Worm (Caenorhabditis elegans): ENCODE measurements around the gene vab-19.

vab-19 gene

DNA sequence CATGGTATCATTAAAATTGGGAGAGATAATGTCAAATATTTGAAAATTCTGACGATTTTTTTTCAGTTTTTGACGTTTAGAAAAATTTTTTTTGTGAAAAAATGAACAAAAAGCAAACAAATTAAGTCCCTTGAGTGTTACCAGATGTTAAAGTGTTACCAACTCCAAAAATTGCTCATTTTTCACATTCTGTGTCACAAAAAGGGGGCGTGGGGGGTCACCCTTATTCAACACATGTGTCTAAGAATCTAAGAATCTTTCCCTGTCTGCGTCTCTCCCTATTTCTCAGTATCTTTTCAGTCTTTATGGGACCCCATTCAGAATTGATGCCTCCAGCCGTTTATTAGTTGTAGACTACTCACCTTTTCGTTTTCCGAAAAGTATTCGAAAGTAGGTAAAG, 4.1 kb upstream of the vab-19 start:
- no peak for TF ChIP-seq ztf-29 (GFP tag; IDR thresholded peaks at IDR 0.05)
- no peak for TF ChIP-seq med-1 (GFP tag; optimal IDR thresholded peaks at IDR 0.05; ENCODE audit: insufficient read depth)
- TF ChIP-seq T22C8.4 (GFP tag; IDR thresholded peaks at IDR 0.05) = no peak
- no peak for TF ChIP-seq ref-1 (GFP tag; conservative IDR thresholded peaks at IDR 0.05)
- TF ChIP-seq cog-1 (tag; optimal IDR thresholded peaks at IDR 0.05) = no peak

DNA sequence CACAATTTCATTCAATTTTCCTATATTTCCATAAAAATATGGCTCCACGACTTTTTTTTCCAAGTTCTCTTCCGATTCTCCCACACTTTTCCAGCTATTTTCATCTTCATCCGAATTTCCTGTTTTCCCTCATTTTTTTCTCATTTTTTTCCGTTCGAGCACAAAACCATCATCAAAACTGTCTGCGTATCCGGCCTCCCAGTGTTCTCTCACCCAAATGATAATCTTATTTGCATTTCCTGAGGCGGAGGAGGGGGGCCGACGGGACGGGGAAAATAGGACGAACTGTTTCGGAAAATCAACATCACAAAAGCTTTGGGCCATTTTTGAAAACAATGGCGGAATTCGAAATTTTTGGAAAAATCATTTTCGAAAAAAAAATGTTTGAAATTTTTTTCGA, 2.8 kb upstream of the vab-19 start:
- TF ChIP-seq med-1 (GFP tag; optimal IDR thresholded peaks at IDR 0.05; ENCODE audit: insufficient read depth) (no peak), flt-1 (GFP tag; IDR thresholded peaks at IDR 0.05) (no peak), ztf-23 (GFP tag; IDR thresholded peaks at IDR 0.05) (no peak), cog-1 (tag; optimal IDR thresholded peaks at IDR 0.05) (no peak), ref-1 (GFP tag; conservative IDR thresholded peaks at IDR 0.05) (no peak)

DNA sequence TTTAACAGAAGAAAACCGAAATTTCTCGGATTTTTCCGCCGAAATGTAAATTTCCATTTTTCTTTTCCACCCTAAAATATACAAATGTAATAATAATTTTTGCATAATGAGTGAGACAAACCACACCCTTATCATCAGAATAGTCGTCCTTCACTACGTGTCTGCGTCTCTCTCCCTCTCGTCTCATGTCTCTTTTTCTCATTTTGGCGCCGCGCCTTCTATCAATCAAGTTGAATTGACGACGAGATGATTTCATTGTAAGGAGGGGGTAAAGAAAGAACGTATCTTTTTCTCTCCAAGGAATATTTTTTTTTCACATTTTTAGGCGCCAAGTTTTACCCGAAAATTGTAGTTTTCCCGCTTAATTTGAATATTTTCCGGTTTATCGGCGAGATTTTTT, 836 bp upstream of the vab-19 start:
- no peak for TF ChIP-seq ref-1 (GFP tag; conservative IDR thresholded peaks at IDR 0.05)
- TF ChIP-seq med-1 (GFP tag; optimal IDR thresholded peaks at IDR 0.05; ENCODE audit: insufficient read depth) = no peak
- no peak for TF ChIP-seq ztf-29 (GFP tag; IDR thresholded peaks at IDR 0.05)

DNA sequence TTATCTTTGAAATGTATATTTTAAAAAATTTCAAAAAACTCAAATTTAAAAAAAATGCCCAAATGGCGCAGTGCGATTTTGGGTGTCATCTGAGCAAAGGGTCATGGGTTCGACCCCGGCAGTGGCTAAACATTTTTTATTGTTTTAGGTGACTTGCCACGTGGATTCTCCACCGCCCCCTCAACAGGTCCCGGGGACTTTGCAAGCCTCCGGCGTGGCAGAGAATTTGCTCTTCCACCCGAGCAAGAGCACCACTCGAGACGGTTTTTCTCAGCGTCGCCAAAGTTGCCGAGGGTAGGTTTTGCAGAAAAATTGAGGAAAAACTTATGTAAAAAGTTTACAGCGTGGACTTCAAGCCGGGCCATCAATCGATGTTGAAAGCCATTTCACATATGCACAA, 2.1 kb downstream of the vab-19 start:
- TF ChIP-seq ref-1 (GFP tag; conservative IDR thresholded peaks at IDR 0.05) (no peak), cog-1 (tag; optimal IDR thresholded peaks at IDR 0.05) (no peak), T22C8.4 (GFP tag; IDR thresholded peaks at IDR 0.05) (no peak), ztf-23 (GFP tag; IDR thresholded peaks at IDR 0.05) (no peak), med-1 (GFP tag; optimal IDR thresholded peaks at IDR 0.05; ENCODE audit: insufficient read depth) (no peak), klf-2 (GFP tag; conservative IDR thresholded peaks at IDR 0.05) (no peak), tab-1 (GFP tag; IDR thresholded peaks at IDR 0.05) (no peak), ztf-29 (GFP tag; IDR thresholded peaks at IDR 0.05) (no peak), flt-1 (GFP tag; IDR thresholded peaks at IDR 0.05) (no peak)

DNA sequence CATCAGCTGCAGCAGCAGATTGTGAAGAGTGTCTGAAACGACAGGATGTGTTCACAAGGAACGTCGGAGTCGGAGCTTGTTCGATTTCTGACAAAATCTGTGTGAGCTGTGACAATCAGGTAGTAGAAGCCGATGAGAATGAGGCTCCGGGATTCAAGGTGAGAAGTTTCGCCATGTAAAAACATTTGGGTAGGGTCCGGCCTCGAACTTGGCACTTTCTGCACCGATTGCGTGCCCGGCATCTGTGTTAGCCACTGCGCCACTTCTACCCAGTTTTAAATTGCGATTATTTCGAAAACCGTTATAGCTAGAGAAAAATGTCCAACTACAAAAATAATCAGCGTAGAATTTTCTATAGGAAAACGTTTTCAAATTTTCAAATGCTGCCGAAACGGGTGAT, 3.6 kb downstream of the vab-19 start:
- TF ChIP-seq tab-1 (GFP tag; IDR thresholded peaks at IDR 0.05) (no peak), T22C8.4 (GFP tag; IDR thresholded peaks at IDR 0.05) (no peak), ztf-29 (GFP tag; IDR thresholded peaks at IDR 0.05) (no peak), med-1 (GFP tag; optimal IDR thresholded peaks at IDR 0.05; ENCODE audit: insufficient read depth) (no peak), klf-2 (GFP tag; conservative IDR thresholded peaks at IDR 0.05) (no peak), cog-1 (tag; optimal IDR thresholded peaks at IDR 0.05) (no peak), flt-1 (GFP tag; IDR thresholded peaks at IDR 0.05) (no peak), ztf-23 (GFP tag; IDR thresholded peaks at IDR 0.05) (no peak), ref-1 (GFP tag; conservative IDR thresholded peaks at IDR 0.05) (no peak)

DNA sequence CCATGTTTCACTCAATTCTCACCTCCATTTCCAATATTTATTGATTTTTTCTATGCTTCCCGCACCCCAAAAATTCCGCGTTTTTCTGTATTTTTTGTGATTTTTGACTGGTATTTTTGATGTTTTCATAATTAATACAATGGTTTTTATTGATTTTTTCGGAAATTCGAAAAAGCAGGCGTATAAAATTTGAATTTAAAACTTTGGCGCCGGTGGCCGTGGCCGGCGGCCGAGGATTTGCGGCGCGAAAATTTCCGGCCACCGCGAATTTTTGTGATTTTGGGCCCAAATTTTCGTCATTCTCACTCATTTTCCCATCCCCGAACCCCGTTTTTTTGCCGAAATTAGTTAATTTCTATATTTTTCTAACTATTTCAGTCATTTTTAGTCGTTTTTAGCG, 7.9 kb downstream of the vab-19 start:
- TF ChIP-seq klf-2 (GFP tag; conservative IDR thresholded peaks at IDR 0.05) (0 out of 2 replicates have a peak, but pooled peaks have one; percentile 34), T22C8.4 (GFP tag; IDR thresholded peaks at IDR 0.05) (peak; percentile 48), ref-1 (GFP tag; conservative IDR thresholded peaks at IDR 0.05) (no peak), flt-1 (GFP tag; IDR thresholded peaks at IDR 0.05) (no peak)

DNA sequence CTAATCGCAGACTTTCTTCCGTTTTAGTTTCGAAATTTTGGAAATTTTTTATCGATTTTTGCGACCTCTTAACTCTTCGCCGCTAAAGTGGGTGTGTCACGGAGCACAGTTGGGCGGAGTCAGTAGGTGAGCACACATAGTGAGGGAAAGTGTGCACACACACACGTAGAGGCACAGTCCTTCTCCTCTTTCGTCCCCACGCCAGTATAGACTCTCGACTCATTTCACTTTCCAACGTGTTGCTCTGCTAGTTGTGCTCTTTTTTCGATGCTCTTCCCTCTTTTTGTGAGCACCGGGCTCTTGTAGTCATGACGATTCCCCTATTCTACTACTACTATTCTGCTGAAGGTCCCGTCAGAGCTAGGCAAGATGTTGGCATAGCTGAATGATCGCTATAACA, 9.4 kb downstream of the vab-19 start:
- TF ChIP-seq tab-1 (GFP tag; IDR thresholded peaks at IDR 0.05) (no peak), klf-2 (GFP tag; conservative IDR thresholded peaks at IDR 0.05) (peak; percentile 50; the same call in 1 of the 2 replicates), ztf-23 (GFP tag; IDR thresholded peaks at IDR 0.05) (no peak), ztf-29 (GFP tag; IDR thresholded peaks at IDR 0.05) (no peak), ref-1 (GFP tag; conservative IDR thresholded peaks at IDR 0.05) (no peak), T22C8.4 (GFP tag; IDR thresholded peaks at IDR 0.05) (no peak; the same call in 1 of the 2 replicates)

DNA sequence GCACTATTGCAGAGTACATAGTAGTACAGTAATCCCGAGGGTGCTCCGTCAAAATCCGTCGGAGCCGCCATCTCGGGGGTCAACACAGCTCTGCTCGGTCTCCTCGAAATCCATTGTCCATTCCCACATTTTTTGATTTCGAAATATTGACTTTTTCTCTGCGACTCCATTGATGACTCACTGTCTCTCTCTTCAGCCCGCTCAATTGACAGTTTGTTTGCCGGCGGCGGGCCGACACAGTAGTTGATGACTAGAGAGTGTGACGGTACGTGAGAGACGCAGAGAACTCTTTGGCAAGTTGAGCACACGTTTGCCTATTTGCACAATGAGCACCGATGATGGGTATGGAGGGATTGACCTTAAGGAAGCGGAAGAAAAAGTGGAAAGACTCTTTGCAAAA, 11.7 kb downstream of the vab-19 start:
- TF ChIP-seq T22C8.4 (GFP tag; IDR thresholded peaks at IDR 0.05) (no peak), tab-1 (GFP tag; IDR thresholded peaks at IDR 0.05) (no peak), flt-1 (GFP tag; IDR thresholded peaks at IDR 0.05) (no peak), ztf-29 (GFP tag; IDR thresholded peaks at IDR 0.05) (no peak), klf-2 (GFP tag; conservative IDR thresholded peaks at IDR 0.05) (no peak), med-1 (GFP tag; optimal IDR thresholded peaks at IDR 0.05; ENCODE audit: insufficient read depth) (no peak)

DNA sequence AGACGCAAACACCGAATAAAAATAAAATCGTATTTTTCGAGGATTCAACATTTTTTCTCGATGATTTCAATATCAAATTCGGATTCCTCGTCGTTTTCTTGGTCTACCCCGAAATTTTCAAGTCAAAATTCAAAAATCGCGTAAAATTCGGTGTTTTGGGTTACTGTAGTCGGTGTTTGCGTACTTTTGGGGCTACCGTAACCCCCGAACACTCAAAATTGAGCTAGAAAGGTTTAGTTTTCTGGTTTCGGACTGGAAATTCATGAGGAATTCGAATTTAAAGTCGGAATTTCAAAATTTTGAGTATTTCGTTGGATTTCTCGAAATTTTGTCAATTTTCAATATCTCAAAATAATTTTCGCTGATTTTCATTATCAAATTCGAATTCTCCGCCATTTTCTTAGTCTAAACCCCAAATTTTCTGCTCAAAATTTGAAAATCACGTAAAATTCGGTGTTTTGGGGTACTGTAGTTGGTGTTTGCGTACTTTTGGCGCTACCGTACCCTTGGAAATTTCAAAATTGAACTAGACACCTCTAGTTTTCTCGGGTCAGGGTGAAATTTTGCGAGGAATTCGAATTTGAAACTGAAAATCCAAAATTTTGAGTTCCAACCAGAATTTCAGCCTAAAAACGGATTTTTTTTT, 13.0 kb downstream of the vab-19 start:
- TF ChIP-seq klf-2 (GFP tag; conservative IDR thresholded peaks at IDR 0.05) (no peak), ztf-29 (GFP tag; IDR thresholded peaks at IDR 0.05) (no peak), ztf-23 (GFP tag; IDR thresholded peaks at IDR 0.05) (no peak), tab-1 (GFP tag; IDR thresholded peaks at IDR 0.05) (no peak)

DNA sequence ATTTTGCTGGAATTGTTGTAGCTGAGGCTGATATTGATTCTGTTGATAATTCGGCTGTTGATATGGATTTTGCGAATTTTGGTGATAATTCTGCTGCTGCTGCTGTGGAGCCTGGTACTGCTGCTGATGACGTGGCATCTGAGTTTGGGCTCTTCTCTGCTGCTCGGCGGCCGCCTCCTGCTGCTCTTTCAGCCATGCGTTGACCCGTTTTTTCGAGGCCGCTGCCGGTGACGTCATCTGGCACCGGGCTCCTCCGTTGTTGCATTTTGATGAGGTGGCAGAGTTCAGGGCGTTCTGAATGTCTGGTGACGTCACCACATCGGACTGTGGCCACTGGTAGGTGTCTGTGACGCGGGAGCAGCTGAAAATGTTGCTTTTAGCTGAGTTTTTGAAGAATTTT, 13.9 kb downstream of the vab-19 start:
- TF ChIP-seq med-1 (GFP tag; optimal IDR thresholded peaks at IDR 0.05; ENCODE audit: insufficient read depth) (no peak), cog-1 (tag; optimal IDR thresholded peaks at IDR 0.05) (no peak), ztf-29 (GFP tag; IDR thresholded peaks at IDR 0.05) (no peak), ref-1 (GFP tag; conservative IDR thresholded peaks at IDR 0.05) (no peak), klf-2 (GFP tag; conservative IDR thresholded peaks at IDR 0.05) (no peak), T22C8.4 (GFP tag; IDR thresholded peaks at IDR 0.05) (no peak), tab-1 (GFP tag; IDR thresholded peaks at IDR 0.05) (no peak), ztf-23 (GFP tag; IDR thresholded peaks at IDR 0.05) (no peak), flt-1 (GFP tag; IDR thresholded peaks at IDR 0.05) (no peak)

DNA sequence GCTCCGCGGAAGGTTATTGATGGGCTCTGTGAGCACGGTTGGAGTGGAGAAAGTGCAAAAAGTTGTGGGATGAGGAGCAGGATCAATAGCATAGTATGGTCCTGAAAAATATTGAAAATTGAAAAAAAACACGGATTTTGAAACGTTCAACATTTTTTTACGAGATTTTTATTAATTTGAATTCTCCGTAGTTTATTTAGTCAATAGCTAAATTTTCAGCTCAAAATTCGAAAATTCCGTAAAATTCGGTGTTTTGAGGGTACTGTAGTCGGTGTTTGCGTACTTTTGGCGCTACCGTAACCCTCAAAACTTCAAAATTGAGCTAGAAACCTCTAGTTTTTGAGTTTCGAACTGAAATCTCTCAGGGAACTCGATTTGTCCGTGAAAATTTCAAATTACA, 15.8 kb downstream of the vab-19 start, which contains the start of gene pqn-42:
pqn-42 (minus strand) TSS at position 101 of the 400 bp plus-strand sequence.
- TF ChIP-seq ztf-23 (GFP tag; IDR thresholded peaks at IDR 0.05) (no peak), tab-1 (GFP tag; IDR thresholded peaks at IDR 0.05) (no peak), ref-1 (GFP tag; conservative IDR thresholded peaks at IDR 0.05) (no peak), cog-1 (tag; optimal IDR thresholded peaks at IDR 0.05) (no peak), med-1 (GFP tag; optimal IDR thresholded peaks at IDR 0.05; ENCODE audit: insufficient read depth) (no peak), klf-2 (GFP tag; conservative IDR thresholded peaks at IDR 0.05) (no peak), flt-1 (GFP tag; IDR thresholded peaks at IDR 0.05) (no peak), T22C8.4 (GFP tag; IDR thresholded peaks at IDR 0.05) (no peak), ztf-29 (GFP tag; IDR thresholded peaks at IDR 0.05) (no peak)
